Fruit fly (Drosophila melanogaster) Kc167 (cell line): ENCODE measurements around the gene orb2.

Experiments used
- Sin3A ChIP-seq: fragments of >200 bp; optimal IDR thresholded peaks from 2 replicates; lab custom pipeline; 2018; ENCODE audit warnings: missing external identifiers
- psq ChIP-seq: fragments of >200 bp; optimal IDR thresholded peaks from 2 replicates; lab custom pipeline; 2017; ENCODE audit warnings: missing external identifiers

DNA sequence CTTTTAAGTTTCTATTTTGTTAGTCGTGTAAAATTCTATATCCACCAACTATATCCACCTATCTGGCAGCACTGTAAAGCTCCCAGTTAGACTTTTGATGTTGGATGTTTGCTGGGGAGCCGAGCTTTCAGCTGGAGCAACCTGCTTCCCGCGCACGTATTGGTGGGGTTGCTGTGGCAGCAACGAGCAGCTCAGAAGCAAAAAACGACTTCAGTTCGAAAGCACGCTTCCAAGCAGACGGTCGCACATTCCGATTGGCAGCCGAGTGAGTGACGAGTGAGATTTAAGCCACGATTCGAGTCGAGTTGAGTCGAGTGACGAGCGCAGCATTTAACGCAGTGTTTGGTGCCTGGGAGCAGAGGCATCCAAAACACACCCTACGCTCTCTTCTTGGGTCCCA lies 41.9 kb downstream of the orb2 start, which contains the start of the genes Tsp66E and mfr:
- no peak for TF ChIP-seq psq
- TF ChIP-seq Sin3A (lab: Kevin White, UChicago) = no peak
